Fruit fly (Drosophila melanogaster) whole organism, embryonic: ENCODE data around the gene robl62A.
A peak's percentile ranks its signal among the peaks of the same experiment; 100 is the strongest.

Experiments used
- CG10209 ChIP-seq: fragments of 200-800 bp; sonication (Bioruptor generic); optimal IDR thresholded peaks from 3 replicates; lab custom pipeline; 2017; ENCODE audit warnings: missing biosample characterization, mild to moderate bottlenecking, missing genetic modification characterization, missing genetic modification reagents
- CG10979 ChIP-seq: fragments of 200-800 bp; sonication (Bioruptor generic); optimal IDR thresholded peaks from 2 replicates; lab custom pipeline; 2018; ENCODE audit warnings: missing biosample characterization, mild to moderate bottlenecking, missing genetic modification characterization, moderate library complexity
- CG11093 ChIP-seq: fragments of 200-800 bp; sonication (Bioruptor generic); IDR thresholded peaks from 3 replicates; pipeline ENCODE4 v1.3.6; 2022; ENCODE audit warnings: missing biosample characterization, missing genetic modification characterization
- CG11504 ChIP-seq: fragments of 200-800 bp; sonication (Bioruptor generic); optimal IDR thresholded peaks from 3 replicates; lab custom pipeline; 2019; ENCODE audit warnings: missing biosample characterization, mild to moderate bottlenecking, missing genetic modification characterization, moderate library complexity
- CG12299 ChIP-seq: fragments of 200-800 bp; sonication (Bioruptor generic); optimal IDR thresholded peaks from 2 replicates; lab custom pipeline; 2018; ENCODE audit warnings: missing biosample characterization, mild to moderate bottlenecking, missing genetic modification characterization
- CG12391 ChIP-seq: fragments of 200-800 bp; sonication (Bioruptor generic); optimal IDR thresholded peaks from 3 replicates; lab custom pipeline; 2018; ENCODE audit warnings: missing biosample characterization, mild to moderate bottlenecking, missing genetic modification characterization, moderate library complexity
- CG13296 ChIP-seq: fragments of 200-800 bp; sonication (Bioruptor generic); optimal IDR thresholded peaks from 3 replicates; lab custom pipeline; 2018; ENCODE audit warnings: missing biosample characterization, mild to moderate bottlenecking, missing genetic modification characterization
- CG15601 ChIP-seq: fragments of 200-800 bp; sonication (Bioruptor generic); optimal IDR thresholded peaks from 3 replicates; lab custom pipeline; 2019; ENCODE audit warnings: missing biosample characterization, mild to moderate bottlenecking, missing genetic modification characterization, moderate library complexity
- CG1603 ChIP-seq: fragments of 200-800 bp; sonication (Bioruptor generic); optimal IDR thresholded peaks from 2 replicates; lab custom pipeline; 2019; ENCODE audit warnings: missing biosample characterization, mild to moderate bottlenecking, missing genetic modification characterization, moderate library complexity
- CG17912 ChIP-seq: fragments of 200-800 bp; sonication (Bioruptor generic); optimal IDR thresholded peaks from 2 replicates; lab custom pipeline; 2018; ENCODE audit warnings: missing biosample characterization, mild to moderate bottlenecking, missing genetic modification characterization
- CG18262 ChIP-seq: fragments of 200-800 bp; optimal IDR thresholded peaks from 3 replicates; lab custom pipeline; 2019; ENCODE audit warnings: missing biosample characterization, mild to moderate bottlenecking, missing genetic modification characterization, moderate library complexity
- CG18619 ChIP-seq: fragments of 200-800 bp; sonication (Bioruptor generic); optimal IDR thresholded peaks from 3 replicates; lab custom pipeline; 2017; ENCODE audit warnings: missing biosample characterization, mild to moderate bottlenecking, missing genetic modification characterization
- CG18764 ChIP-seq: fragments of 200-800 bp; sonication (Bioruptor generic); optimal IDR thresholded peaks from 3 replicates; lab custom pipeline; 2016; ENCODE audit warnings: missing biosample characterization, missing genetic modification characterization
- CG2120 ChIP-seq: fragments of 200-800 bp; sonication (Bioruptor generic); optimal IDR thresholded peaks from 3 replicates; lab custom pipeline; 2016; ENCODE audit warnings: missing biosample characterization, missing genetic modification characterization
- CG2889 ChIP-seq: fragments of 200-800 bp; sonication (Bioruptor generic); IDR thresholded peaks from 3 replicates; pipeline ENCODE4 v1.3.6; 2022; ENCODE audit warnings: missing biosample characterization, missing genetic modification characterization
- CG4707 ChIP-seq: fragments of 200-800 bp; sonication (Bioruptor generic); optimal IDR thresholded peaks from 2 replicates; lab custom pipeline; 2018; ENCODE audit warnings: missing biosample characterization, mild to moderate bottlenecking, missing genetic modification characterization, moderate library complexity
- CG6254 ChIP-seq: fragments of 200-800 bp; sonication (Bioruptor generic); optimal IDR thresholded peaks from 3 replicates; lab custom pipeline; 2017; ENCODE audit warnings: mild to moderate bottlenecking, missing biosample characterization, missing genetic modification reagents, missing genetic modification characterization
- CG6683 ChIP-seq: fragments of 200-800 bp; sonication (Bioruptor generic); optimal IDR thresholded peaks from 2 replicates; lab custom pipeline; 2017; ENCODE audit warnings: missing biosample characterization, mild to moderate bottlenecking, missing genetic modification characterization, missing genetic modification reagents
- CG7839 ChIP-seq: fragments of 200-800 bp; sonication (Bioruptor generic); optimal IDR thresholded peaks from 3 replicates; lab custom pipeline; 2018; ENCODE audit warnings: missing biosample characterization, mild to moderate bottlenecking, missing genetic modification characterization, moderate library complexity
- CG9437 ChIP-seq: fragments of 200-800 bp; sonication (Bioruptor generic); optimal IDR thresholded peaks from 2 replicates; lab custom pipeline; 2018; ENCODE audit warnings: missing biosample characterization, mild to moderate bottlenecking, missing genetic modification characterization
- CTCF ChIP-seq: fragments of 200-800 bp; sonication (Bioruptor generic); optimal IDR thresholded peaks from 2 replicates; lab custom pipeline; 2017; ENCODE audit warnings: missing biosample characterization, mild to moderate bottlenecking, missing genetic modification characterization, moderate library complexity
- D19A ChIP-seq: fragments of 200-800 bp; optimal IDR thresholded peaks from 3 replicates; lab custom pipeline; 2019; ENCODE audit warnings: missing biosample characterization, mild to moderate bottlenecking, missing genetic modification characterization, moderate library complexity
- Ets65A ChIP-seq: fragments of 200-800 bp; sonication (Bioruptor generic); peaks from one replicate; lab custom pipeline; 2016; ENCODE audit warnings: missing biosample characterization, missing genetic modification characterization
- HHEX ChIP-seq: fragments of 200-800 bp; sonication (Bioruptor generic); optimal IDR thresholded peaks from 3 replicates; lab custom pipeline; 2017; ENCODE audit warnings: missing biosample characterization, mild to moderate bottlenecking, missing genetic modification characterization, missing genetic modification reagents
- Hand ChIP-seq: fragments of 200-800 bp; sonication (Bioruptor generic); optimal IDR thresholded peaks from 2 replicates; lab custom pipeline; 2017; ENCODE audit warnings: mild to moderate bottlenecking, missing biosample characterization, missing genetic modification reagents, missing genetic modification characterization
- Hey ChIP-seq: fragments of 200-800 bp; sonication (Bioruptor generic); optimal IDR thresholded peaks from 3 replicates; lab custom pipeline; 2018; ENCODE audit warnings: missing biosample characterization, mild to moderate bottlenecking, missing genetic modification characterization
- Hr3 ChIP-seq: fragments of 200-800 bp; sonication (Bioruptor generic); optimal IDR thresholded peaks from 3 replicates; lab custom pipeline; 2016; ENCODE audit warnings: missing biosample characterization, missing genetic modification characterization
- Lim3 ChIP-seq: fragments of 200-800 bp; sonication (Bioruptor generic); IDR thresholded peaks from 2 replicates; pipeline ENCODE4 v1.3.6; 2022; ENCODE audit warnings: missing biosample characterization, missing genetic modification characterization
- MESR4 ChIP-seq: fragments of 200-800 bp; sonication (Bioruptor generic); optimal IDR thresholded peaks from 2 replicates; lab custom pipeline; 2018; ENCODE audit warnings: missing biosample characterization, mild to moderate bottlenecking, missing genetic modification characterization, moderate library complexity
- Neu2 ChIP-seq: fragments of 200-800 bp; sonication (Bioruptor generic); optimal IDR thresholded peaks from 3 replicates; lab custom pipeline; 2016; ENCODE audit warnings: missing biosample characterization, missing genetic modification characterization, borderline replicate concordance
- Oaz ChIP-seq: fragments of 200-800 bp; sonication (Bioruptor generic); IDR thresholded peaks from 2 replicates; pipeline ENCODE4 v1.3.6; 2022; ENCODE audit warnings: missing biosample characterization, missing genetic modification characterization
- Oli ChIP-seq: fragments of 200-800 bp; sonication (Bioruptor generic); optimal IDR thresholded peaks from 2 replicates; lab custom pipeline; 2018; ENCODE audit warnings: missing biosample characterization, mild to moderate bottlenecking, missing genetic modification characterization, moderate library complexity
- Ptx1 ChIP-seq: fragments of 200-800 bp; sonication (Bioruptor generic); IDR thresholded peaks from 2 replicates; pipeline ENCODE4 v1.3.6; 2022; ENCODE audit warnings: missing biosample characterization, missing genetic modification characterization
- Sry-δ ChIP-seq: fragments of 200-800 bp; sonication (Bioruptor generic); optimal IDR thresholded peaks from 2 replicates; lab custom pipeline; 2016; ENCODE audit warnings: missing biosample characterization, missing genetic modification characterization
- Tbp ChIP-seq: fragments of >200 bp; optimal IDR thresholded peaks from 2 replicates; lab custom pipeline; 2018; ENCODE audit warnings: missing biosample characterization, missing genetic modification characterization
- Vsx1 ChIP-seq: fragments of 200-800 bp; sonication (Bioruptor generic); optimal IDR thresholded peaks from 2 replicates; lab custom pipeline; 2017; ENCODE audit warnings: missing biosample characterization, mild to moderate bottlenecking, missing genetic modification characterization, missing genetic modification reagents
- ac ChIP-seq: fragments of 200-800 bp; sonication (Bioruptor generic); optimal IDR thresholded peaks from 3 replicates; lab custom pipeline; 2017; ENCODE audit warnings: missing biosample characterization, mild to moderate bottlenecking, missing genetic modification characterization
- cad ChIP-seq: fragments of >200 bp; optimal IDR thresholded peaks from 2 replicates; lab custom pipeline; 2017; ENCODE audit warnings: missing biosample characterization, missing genetic modification characterization
- cato ChIP-seq: fragments of 200-800 bp; sonication (Bioruptor generic); optimal IDR thresholded peaks from 2 replicates; lab custom pipeline; 2016; ENCODE audit warnings: missing biosample characterization, missing genetic modification characterization, borderline replicate concordance
- crp ChIP-seq, 2 experiments: fragments of 200-800 bp; sonication (Bioruptor generic); optimal IDR thresholded peaks; 2 replicates in 1 of 2; 3 replicates in 1 of 2; lab custom pipeline; 2017; ENCODE audit warnings: missing biosample characterization in 2 of 2, missing genetic modification characterization in 2 of 2, mild to moderate bottlenecking in 1 of 2, moderate library complexity in 1 of 2
- dpn ChIP-seq, 2 experiments: fragments of 200-800 bp; sonication (Bioruptor generic); optimal IDR thresholded peaks; 3 replicates each; lab custom pipeline; 2016; ENCODE audit warnings: missing biosample characterization in 2 of 2, missing genetic modification characterization in 2 of 2
- gcm2 ChIP-seq: fragments of 200-800 bp; sonication (Bioruptor generic); optimal IDR thresholded peaks from 2 replicates; lab custom pipeline; 2016; ENCODE audit warnings: missing biosample characterization, missing genetic modification characterization
- ham ChIP-seq: fragments of 200-800 bp; sonication (Bioruptor generic); IDR thresholded peaks from 2 replicates; pipeline ENCODE4 v1.3.6; 2022; ENCODE audit warnings: missing biosample characterization, missing genetic modification characterization
- kah ChIP-seq: fragments of 200-800 bp; sonication (Bioruptor generic); optimal IDR thresholded peaks from 2 replicates; lab custom pipeline; 2018; ENCODE audit warnings: missing biosample characterization, mild to moderate bottlenecking, missing genetic modification characterization
- nerfin-1 ChIP-seq: fragments of 200-800 bp; sonication (Bioruptor generic); optimal IDR thresholded peaks from 3 replicates; lab custom pipeline; 2019; ENCODE audit warnings: missing biosample characterization, mild to moderate bottlenecking, missing genetic modification characterization, moderate library complexity
- nom ChIP-seq: fragments of 200-800 bp; sonication (Bioruptor generic); optimal IDR thresholded peaks from 2 replicates; lab custom pipeline; 2017; ENCODE audit warnings: missing biosample characterization, missing genetic modification characterization, mild to moderate bottlenecking, moderate library complexity, missing genetic modification reagents
- org-1 ChIP-seq: fragments of 200-800 bp; sonication (Bioruptor generic); optimal IDR thresholded peaks from 2 replicates; lab custom pipeline; 2017; ENCODE audit warnings: missing biosample characterization, missing genetic modification characterization
- repo ChIP-seq: fragments of 200-800 bp; sonication (Bioruptor generic); optimal IDR thresholded peaks from 2 replicates; lab custom pipeline; 2016; ENCODE audit warnings: missing biosample characterization, missing genetic modification characterization
- toy ChIP-seq: fragments of 200-800 bp; sonication (Bioruptor generic); IDR thresholded peaks from 2 replicates; pipeline ENCODE4 v1.3.6; 2022; ENCODE audit warnings: missing biosample characterization, missing genetic modification characterization
- usp ChIP-seq: fragments of >200 bp; optimal IDR thresholded peaks from 2 replicates; lab custom pipeline; 2017; ENCODE audit warnings: missing biosample characterization, missing genetic modification characterization

Gene robl62A

DNA sequence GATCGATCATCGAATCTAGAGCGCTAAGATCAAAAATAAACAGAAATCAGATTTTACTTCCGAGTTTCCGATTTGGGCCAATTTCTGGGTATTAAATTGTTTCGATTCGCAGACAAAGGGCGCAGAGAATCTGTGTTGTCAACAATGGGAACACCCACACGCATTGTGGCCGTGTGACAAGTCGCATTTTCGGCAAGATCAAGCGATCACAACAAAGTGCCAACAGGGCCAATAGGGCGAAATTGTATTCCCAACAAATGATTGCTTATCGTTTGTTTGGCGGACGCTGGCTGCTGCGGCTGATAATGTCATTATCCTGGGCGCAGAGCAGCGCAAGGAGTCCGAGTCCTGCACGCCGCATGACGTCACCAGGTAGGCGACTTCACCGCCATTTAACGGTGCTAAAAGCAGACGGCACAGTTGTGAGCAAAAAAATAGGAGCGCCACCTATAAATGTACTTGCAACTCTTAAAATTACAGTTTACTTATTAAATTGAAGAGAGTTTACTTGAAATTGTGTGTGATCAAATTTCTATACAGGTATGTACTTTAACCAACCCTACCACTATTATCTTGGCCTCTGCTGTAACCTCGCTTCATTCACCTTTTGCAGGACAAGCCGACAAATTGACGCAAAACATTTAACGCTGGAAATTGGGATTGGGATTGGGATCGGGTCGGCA, 1.7 kb downstream of the robl62A start (continued):
- TF ChIP-seq CG10979 (peak; percentile 74), CG9437 (peak; percentile 24), CG4707 (no peak), Ptx1 (GFP tag; lab: Robert Waterston, UW) (peak; percentile 54; the same call in 1 of the 2 replicates), CG7839 (tag; lab: Kevin White, UChicago) (peak; percentile 63), usp (no peak), nerfin-1 (tag; lab: Kevin White, UChicago) (peak; percentile 20), CG18262 (tag; lab: Kevin White, UChicago) (peak; percentile 81), Vsx1 (GFP tag; lab: Kevin White, UChicago) (no peak), Lim3 (GFP tag; lab: Robert Waterston, UW) (no peak), CG2889 (no peak), ham (no peak), CG1603 (peak; percentile 85), CG15601 (no peak), CG11093 (GFP tag; lab: Robert Waterston, UW) (0 out of 3 replicates have a peak, but pooled peaks have one; percentile 38), org-1 (peak; percentile 60), CG12391 (peak; percentile 70), CG17912 (GFP tag; lab: Kevin White, UChicago) (no peak), D19A (peak; percentile 19), Tbp (GFP tag; lab: Kevin White, UChicago) (no peak), MESR4 (GFP tag; lab: Kevin White, UChicago) (no peak), Oli (peak; percentile 65), Ets65A (GFP tag; lab: Kevin White, UChicago) (no peak), Neu2 (GFP tag; lab: Kevin White, UChicago) (no peak), kah (GFP tag; lab: Kevin White, UChicago) (no peak), Hr3 (GFP tag; lab: Kevin White, UChicago) (peak; percentile 56), gcm2 (GFP tag; lab: Kevin White, UChicago) (no peak), repo (GFP tag; lab: Kevin White, UChicago) (no peak), Sry-δ (GFP tag; lab: Kevin White, UChicago) (no peak), CG18764 (no peak), CG13296 (GFP tag; lab: Kevin White, UChicago) (no peak), crp (GFP tag; optimal IDR thresholded peaks at IDR 0.05; lab: Kevin White, UChicago) (no peak), CG12299 (tag; lab: Kevin White, UChicago) (no peak), Oaz (GFP tag; lab: Robert Waterston, UW) (0 out of 2 replicates have a peak, but pooled peaks have one; percentile 30), cato (no peak), dpn (GFP tag; optimal IDR thresholded peaks at IDR 0.05; lab: Kevin White, UChicago) (peak; percentile 47 to 58), CG6254 (peak; percentile 54), nom (GFP tag; lab: Kevin White, UChicago) (no peak), ac (GFP tag; lab: Kevin White, UChicago) (peak; percentile 98), CG11504 (peak; percentile 51), CG10209 (GFP tag; lab: Kevin White, UChicago) (peak; percentile 68), Hey (tag; lab: Kevin White, UChicago) (no peak), toy (GFP tag; lab: Robert Waterston, UW) (no peak), CG2120 (GFP tag; lab: Kevin White, UChicago) (no peak), cad (GFP tag; lab: Kevin White, UChicago) (no peak), CTCF (no peak), Hand (no peak), CG6683 (no peak), CG18619 (GFP tag; lab: Kevin White, UChicago) (no peak), HHEX (no peak)
